Fruit fly (Drosophila melanogaster): ENCODE results near the gene Atg18b.
A peak's percentile ranks its signal among the peaks of the same experiment; 100 is the strongest.

dm6 chr2L:21197178-21197577 lies 23.2 kb downstream of the Atg18b start:
- TF ChIP-seq CG3919 (GFP tag; optimal IDR thresholded peaks at IDR 0.05) (peak; percentile 47), CG8632 (GFP tag; optimal IDR thresholded peaks at IDR 0.05) (no peak), Sox102F (GFP tag; optimal IDR thresholded peaks at IDR 0.05) (peak; percentile 17), Ets21C (GFP tag; optimal IDR thresholded peaks at IDR 0.05) (peak; percentile 5), CG4318 (GFP tag; optimal IDR thresholded peaks at IDR 0.05) (peak; percentile 23), spab (GFP tag; optimal IDR thresholded peaks at IDR 0.05) (no peak), pdm3 (GFP tag; optimal IDR thresholded peaks at IDR 0.05) (peak; percentile 21), salr (GFP tag; optimal IDR thresholded peaks at IDR 0.05) (no peak), Eip78C (GFP tag) (peak; percentile 78), CG32006 (GFP tag; optimal IDR thresholded peaks at IDR 0.05) (peak; percentile 56), Eip75B (GFP tag; optimal IDR thresholded peaks at IDR 0.05) (no peak), Ets96B (tag; optimal IDR thresholded peaks at IDR 0.05) (no peak), CG9139 (GFP tag; optimal IDR thresholded peaks at IDR 0.05) (no peak)

Data from whole organism, prepupa.